Fruit fly (Drosophila melanogaster) Kc167 (cell line): ENCODE measurements around the gene Nepl6.

Source experiments
- h ChIP-seq: fragments of >200 bp; optimal IDR thresholded peaks from 3 replicates; lab custom pipeline; 2018; ENCODE audit warnings: missing external identifiers
- psq ChIP-seq: fragments of >200 bp; optimal IDR thresholded peaks from 2 replicates; lab custom pipeline; 2017; ENCODE audit warnings: missing external identifiers

- TF ChIP-seq h (lab: Kevin White, UChicago) (no peak), psq (no peak)
Measured at dm6 chr2L:6424198-6424597, 38.9 kb upstream of the Nepl6 start, which contains the start of gene Fic.
